Worm (Caenorhabditis elegans): Measurements from ENCODE around the gene par-3.

ce11 chrIII:5667952-5668489 is 4.0 kb downstream of the par-3 start:
- TF ChIP-seq scrt-1 (GFP tag; IDR thresholded peaks at IDR 0.05) (no peak), hnd-1 (tag; optimal IDR thresholded peaks at IDR 0.05) (no peak), pes-1 (GFP tag; IDR thresholded peaks at IDR 0.05) (no peak), tbx-11 (GFP tag; IDR thresholded peaks at IDR 0.05) (0 out of 2 replicates have a peak, but pooled peaks have one; percentile 13), ama-1 (optimal IDR thresholded peaks at IDR 0.05) (no peak), hmg-4 (GFP tag; optimal IDR thresholded peaks at IDR 0.05) (peak; percentile 1), flt-1 (GFP tag; IDR thresholded peaks at IDR 0.05) (no peak), ceh-13 (GFP tag; optimal IDR thresholded peaks at IDR 0.05) (no peak), B0310.2 (tag; optimal IDR thresholded peaks at IDR 0.05) (no peak), ceh-36 (tag; optimal IDR thresholded peaks at IDR 0.05) (no peak), aly-1 (tag; optimal IDR thresholded peaks at IDR 0.05) (no peak), sea-1 (GFP tag; conservative IDR thresholded peaks at IDR 0.05) (no peak), F13C5.2 (tag; optimal IDR thresholded peaks at IDR 0.05) (no peak)

Data from whole organism, early embryonic.